Fruit fly (Drosophila melanogaster) whole organism, wandering third instar larva: ENCODE measurements around the gene D2hgdh.

Experiments used
- CG32264 ChIP-seq: fragments of 200-800 bp; sonication (Bioruptor generic); optimal IDR thresholded peaks from 2 replicates; lab custom pipeline; 2016; ENCODE audit warnings: missing biosample characterization, missing genetic modification characterization
- CrebA ChIP-seq: fragments of 200-800 bp; sonication (Bioruptor generic); optimal IDR thresholded peaks from 2 replicates; lab custom pipeline; 2016; ENCODE audit warnings: missing biosample characterization, mild to moderate bottlenecking, missing genetic modification characterization, borderline replicate concordance
- HLH106 ChIP-seq: fragments of 200-800 bp; optimal IDR thresholded peaks from 3 replicates; lab custom pipeline; 2019; ENCODE audit warnings: missing biosample characterization, mild to moderate bottlenecking, missing genetic modification characterization, moderate library complexity
- Hr78 ChIP-seq: fragments of >200 bp; optimal IDR thresholded peaks from 2 replicates; lab custom pipeline; 2017; ENCODE audit warnings: missing biosample characterization, missing genetic modification characterization
- OdsH ChIP-seq: fragments of 200-800 bp; sonication (Bioruptor generic); optimal IDR thresholded peaks from 2 replicates; lab custom pipeline; 2016; ENCODE audit warnings: missing biosample characterization, mild to moderate bottlenecking, missing genetic modification characterization
- Rel ChIP-seq, 2 experiments: fragments of 200-800 bp; sonication (Bioruptor generic) in 1 of 2; optimal IDR thresholded peaks; 2 replicates in 1 of 2; 3 replicates in 1 of 2; lab custom pipeline; 2016 to 2019; ENCODE audit warnings: mild to moderate bottlenecking in 2 of 2, missing biosample characterization in 2 of 2, missing genetic modification characterization in 2 of 2, moderate library complexity in 1 of 2
- br ChIP-seq: fragments of 200-800 bp; sonication (Bioruptor generic); optimal IDR thresholded peaks from 2 replicates; lab custom pipeline; 2016; ENCODE audit warnings: missing biosample characterization, missing genetic modification characterization
- brk ChIP-seq: fragments of 200-800 bp; sonication (Bioruptor generic); optimal IDR thresholded peaks from 2 replicates; lab custom pipeline; 2016; ENCODE audit warnings: missing biosample characterization, mild to moderate bottlenecking, missing genetic modification characterization
- dmrt93B ChIP-seq: fragments of 200-800 bp; sonication (Bioruptor generic); optimal IDR thresholded peaks from 2 replicates; lab custom pipeline; 2018; ENCODE audit warnings: missing biosample characterization, mild to moderate bottlenecking, missing genetic modification characterization
- dsf ChIP-seq: sonication (Bioruptor generic); optimal IDR thresholded peaks from 2 replicates; lab custom pipeline; 2016; ENCODE audit warnings: missing biosample characterization, missing genetic modification characterization, borderline replicate concordance
- foxo ChIP-seq, 2 experiments: fragments of 200-800 bp; sonication (Bioruptor generic); optimal IDR thresholded peaks; 2 replicates in 1 of 2; 3 replicates in 1 of 2; lab custom pipeline; 2016 to 2017; ENCODE audit warnings: missing biosample characterization in 2 of 2, missing genetic modification characterization in 2 of 2
- jim ChIP-seq: fragments of 175-275, 200-325 bp; sonication (Bioruptor generic); optimal IDR thresholded peaks from 2 replicates; lab custom pipeline; 2016; ENCODE audit warnings: missing biosample characterization, mild to moderate bottlenecking, missing genetic modification characterization
- lola ChIP-seq: fragments of >200 bp; optimal IDR thresholded peaks from 2 replicates; lab custom pipeline; 2017; ENCODE audit warnings: missing biosample characterization, missing genetic modification characterization
- pan ChIP-seq: fragments of >200 bp; optimal IDR thresholded peaks from 2 replicates; lab custom pipeline; 2017
- psq ChIP-seq: fragments of 200-800 bp; sonication (Bioruptor generic); optimal IDR thresholded peaks from 3 replicates; lab custom pipeline; 2017; ENCODE audit warnings: missing biosample characterization, mild to moderate bottlenecking, missing genetic modification characterization, moderate library complexity
- sv ChIP-seq: fragments of 200-800 bp; sonication (Bioruptor generic); optimal IDR thresholded peaks from 3 replicates; lab custom pipeline; 2016; ENCODE audit warnings: missing biosample characterization, missing genetic modification characterization
- usp ChIP-seq: fragments of >200 bp; optimal IDR thresholded peaks from 2 replicates; lab custom pipeline; 2017; ENCODE audit warnings: missing biosample characterization, missing genetic modification characterization

The D2hgdh gene

dm6 chrX:2188888-2189287 is 47.6 kb downstream of the D2hgdh start, which contains the start of gene Mct1:
Mct1 (plus strand) TSS chrX:2189188.
- TF ChIP-seq Hr78 (GFP tag; lab: Kevin White, UChicago) = no peak
- no peak for TF ChIP-seq dsf (GFP tag; lab: Kevin White, UChicago)
- TF ChIP-seq br = no peak
- TF ChIP-seq pan = no peak
- TF ChIP-seq, all 38 proteins: peak for 0

DNA sequence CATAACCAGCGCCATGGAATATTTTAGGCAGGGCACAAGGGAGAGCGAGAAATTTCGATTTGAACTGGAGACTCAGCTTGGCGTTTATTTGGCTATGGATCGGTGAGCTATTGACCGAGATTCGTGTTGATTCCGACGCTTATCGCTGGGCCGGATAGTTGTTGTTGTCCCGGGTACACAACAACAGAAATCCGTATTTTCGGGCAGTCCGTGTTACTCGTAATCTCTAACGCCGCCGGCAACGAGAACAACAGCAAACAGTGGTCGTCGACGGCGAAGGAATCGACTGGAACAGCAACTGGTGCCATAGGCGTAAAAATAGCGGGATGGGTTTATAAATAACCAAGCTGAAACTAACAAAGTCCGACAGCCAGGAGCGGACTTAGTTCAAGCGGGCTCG is 50.6 kb downstream of the D2hgdh start:
- TF ChIP-seq brk = no peak
- no peak for TF ChIP-seq pan
- no peak for TF ChIP-seq foxo (GFP tag; optimal IDR thresholded peaks at IDR 0.05; lab: Kevin White, UChicago)
- no peak for TF ChIP-seq CG32264 (GFP tag; lab: Kevin White, UChicago)
- no peak for TF ChIP-seq Hr78 (GFP tag; lab: Kevin White, UChicago)
- no peak for TF ChIP-seq CrebA (GFP tag; lab: Kevin White, UChicago)

DNA sequence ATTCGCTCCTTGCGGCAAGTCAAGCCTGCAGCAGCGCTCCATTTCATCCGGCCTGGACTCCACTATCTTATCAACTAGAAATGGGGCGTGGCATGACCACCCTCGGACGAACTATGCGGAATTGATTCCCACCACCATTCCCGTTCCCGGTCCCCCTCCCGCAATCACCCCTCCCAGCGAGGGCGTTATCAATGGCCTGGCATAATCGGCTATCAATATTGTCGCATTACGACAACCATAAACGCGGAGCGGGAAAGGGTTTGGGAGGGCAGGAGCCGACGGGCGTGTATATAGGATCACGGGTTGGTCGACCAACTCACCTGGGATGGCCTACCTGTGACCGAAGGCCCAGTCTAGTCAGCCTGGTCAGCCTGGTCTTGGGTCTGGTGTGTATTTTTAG is 51.9 kb downstream of the D2hgdh start:
- TF ChIP-seq sv (GFP tag; lab: Kevin White, UChicago) (no peak), lola (GFP tag; lab: Kevin White, UChicago) (no peak), foxo (GFP tag; optimal IDR thresholded peaks at IDR 0.05; lab: Kevin White, UChicago) (no peak), Rel (GFP tag; optimal IDR thresholded peaks at IDR 0.05; lab: Kevin White, UChicago) (no peak), Rel (tag; optimal IDR thresholded peaks at IDR 0.05; lab: Kevin White, UChicago) (no peak), OdsH (GFP tag; lab: Kevin White, UChicago) (no peak), jim (GFP tag; lab: Kevin White, UChicago) (no peak), dsf (GFP tag; lab: Kevin White, UChicago) (no peak), usp (no peak), dmrt93B (no peak), HLH106 (no peak)

DNA sequence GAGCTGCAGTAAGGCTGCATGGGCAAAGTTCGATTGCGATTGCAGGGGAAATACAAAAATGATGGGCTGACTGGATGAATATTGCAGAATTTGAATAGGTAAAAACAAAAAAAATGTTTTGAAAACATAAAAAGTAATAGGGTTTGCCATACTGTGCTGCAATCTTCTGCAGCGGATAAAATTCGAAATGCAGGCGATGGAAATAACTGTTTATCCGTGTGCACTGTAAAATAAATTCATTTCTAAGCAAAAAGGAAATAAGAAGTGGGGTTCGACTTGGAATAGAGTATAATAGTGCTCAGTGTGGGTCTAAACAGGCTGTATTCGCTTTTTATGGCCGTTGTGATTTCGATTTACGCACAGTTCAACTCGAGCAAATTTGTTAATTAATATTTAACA is 52.5 kb downstream of the D2hgdh start, which contains the start of gene CG14053:
CG14053 (minus strand) TSS at position 101 of the 399 bp plus-strand sequence.
- TF ChIP-seq jim (GFP tag; lab: Kevin White, UChicago) = no peak
- no peak for TF ChIP-seq OdsH (GFP tag; lab: Kevin White, UChicago)
- TF ChIP-seq Rel (GFP tag; optimal IDR thresholded peaks at IDR 0.05; lab: Kevin White, UChicago) = no peak
- peak; percentile 82 for TF ChIP-seq Rel (tag; optimal IDR thresholded peaks at IDR 0.05; lab: Kevin White, UChicago)
- TF ChIP-seq psq (GFP tag; lab: Kevin White, UChicago) = no peak
